Worm (Caenorhabditis elegans): ENCODE results near the gene F26H11.8.

F26H11.8 gene

DNA sequence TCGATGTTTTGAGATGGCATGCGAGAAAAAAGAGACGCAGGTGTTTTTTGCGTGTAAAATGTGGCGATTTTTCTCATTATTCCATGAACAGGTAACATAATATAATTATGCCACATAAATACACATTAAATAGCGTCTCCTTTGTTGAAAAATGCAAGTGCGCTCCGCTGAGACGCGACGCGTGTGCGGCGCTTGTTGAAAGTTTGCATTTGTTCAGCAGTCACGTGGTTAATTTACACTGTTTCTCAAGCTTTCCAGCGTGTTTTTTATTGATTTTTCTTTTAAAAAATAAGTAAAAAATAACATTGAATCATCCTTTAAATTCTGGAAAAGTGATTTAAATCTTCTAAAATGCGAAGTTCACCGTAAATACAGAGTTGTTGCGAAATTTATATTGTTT lies 11.3 kb downstream of the F26H11.8 start (continued):
- peak; percentile 91 for TF ChIP-seq nhr-20 (tag; optimal IDR thresholded peaks at IDR 0.05)
- TF ChIP-seq lin-35 (GFP tag; optimal IDR thresholded peaks at IDR 0.05) = peak; percentile 89 to 91
- peak; percentile 79 for TF ChIP-seq irx-1 (tag; optimal IDR thresholded peaks at IDR 0.05)
- TF ChIP-seq ceh-82 (tag; optimal IDR thresholded peaks at IDR 0.05) = peak; percentile 64 to 91 (median 69)
- TF ChIP-seq tbx-2 (tag; optimal IDR thresholded peaks at IDR 0.05) = peak; percentile 86
- TF ChIP-seq nhr-71 (tag; optimal IDR thresholded peaks at IDR 0.05) = peak; percentile 94
- peak; percentile 90 for TF ChIP-seq fkh-8 (tag; optimal IDR thresholded peaks at IDR 0.05)
- peak; percentile 74 for TF ChIP-seq isw-1 (GFP tag; IDR thresholded peaks at IDR 0.05)
- TF ChIP-seq nhr-47 (tag; optimal IDR thresholded peaks at IDR 0.05) = peak; percentile 89
- no peak for TF ChIP-seq hlh-17 (GFP tag; optimal IDR thresholded peaks at IDR 0.05; ENCODE audit: borderline replicate concordance)
- TF ChIP-seq grh-1 (GFP tag; IDR thresholded peaks at IDR 0.05) = no peak
- TF ChIP-seq lin-13 (GFP tag; optimal IDR thresholded peaks at IDR 0.05) = peak; percentile 81
- TF ChIP-seq nhr-19 (GFP tag; conservative IDR thresholded peaks at IDR 0.05) = peak; percentile 80
- peak; percentile 34 for TF ChIP-seq ama-1 (optimal IDR thresholded peaks at IDR 0.05)
- TF ChIP-seq blmp-1 (tag; optimal IDR thresholded peaks at IDR 0.05) = peak; percentile 75
- TF ChIP-seq xbp-1 (tag; optimal IDR thresholded peaks at IDR 0.05) = peak; percentile 88
- TF ChIP-seq rnt-1 (tag; optimal IDR thresholded peaks at IDR 0.05) = peak; percentile 76
- TF ChIP-seq ceh-8 (GFP tag; optimal IDR thresholded peaks at IDR 0.05) = peak; percentile 50
- TF ChIP-seq snu-23 (GFP tag; optimal IDR thresholded peaks at IDR 0.05) = peak; percentile 95
- TF ChIP-seq pag-3 (tag; optimal IDR thresholded peaks at IDR 0.05; ENCODE audit: borderline replicate concordance, insufficient read depth) = no peak
- TF ChIP-seq efl-3 (GFP tag; optimal IDR thresholded peaks at IDR 0.05) = no peak
- TF ChIP-seq ets-5 (GFP tag; IDR thresholded peaks at IDR 0.05) = no peak
- peak; percentile 72 for TF ChIP-seq lir-3 (tag; optimal IDR thresholded peaks at IDR 0.05; ENCODE audit: poor library complexity)
- TF ChIP-seq nhr-28 (tag; optimal IDR thresholded peaks at IDR 0.05) = no peak
- peak; percentile 87 to 90 for TF ChIP-seq efl-1 (optimal IDR thresholded peaks at IDR 0.05)
- peak; percentile 84 to 98 for TF ChIP-seq efl-1 (GFP tag; optimal IDR thresholded peaks at IDR 0.05 in 1 of 2)

DNA sequence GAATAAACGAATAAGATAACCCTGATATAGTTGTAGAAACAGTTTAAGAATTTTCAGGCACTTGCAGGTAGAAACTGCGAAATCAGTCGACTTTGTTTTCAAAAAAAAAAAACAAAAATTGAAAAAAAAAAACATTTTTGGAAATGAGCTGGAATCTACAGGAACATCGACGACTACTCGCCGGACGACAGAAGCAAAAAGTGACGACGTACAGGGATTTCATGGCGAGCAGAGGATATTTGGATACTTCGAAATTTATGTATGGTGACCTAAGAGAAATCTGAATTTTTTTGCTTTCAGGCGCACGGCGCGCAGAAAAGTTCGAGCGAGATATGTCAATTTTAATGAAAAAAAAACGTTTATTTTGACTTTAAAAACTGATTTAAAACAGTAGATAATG lies 12.8 kb downstream of the F26H11.8 start:
- TF ChIP-seq jun-1 (tag; optimal IDR thresholded peaks at IDR 0.05) (no peak), efl-3 (GFP tag; optimal IDR thresholded peaks at IDR 0.05) (no peak), tbx-2 (tag; optimal IDR thresholded peaks at IDR 0.05) (no peak), efl-1 (optimal IDR thresholded peaks at IDR 0.05) (no peak), efl-1 (GFP tag; optimal IDR thresholded peaks at IDR 0.05 in 1 of 2) (no peak), dpl-1 (GFP tag; optimal IDR thresholded peaks at IDR 0.05) (no peak), ets-5 (GFP tag; IDR thresholded peaks at IDR 0.05) (no peak), ceh-90 (tag; optimal IDR thresholded peaks at IDR 0.05) (no peak), snpc-4 (tag; optimal IDR thresholded peaks at IDR 0.05) (no peak), xbp-1 (tag; optimal IDR thresholded peaks at IDR 0.05) (no peak), aly-2 (tag; optimal IDR thresholded peaks at IDR 0.05) (no peak), nhr-237 (tag; optimal IDR thresholded peaks at IDR 0.05) (no peak), snu-23 (GFP tag; optimal IDR thresholded peaks at IDR 0.05) (no peak), blmp-1 (tag; optimal IDR thresholded peaks at IDR 0.05) (no peak)

DNA sequence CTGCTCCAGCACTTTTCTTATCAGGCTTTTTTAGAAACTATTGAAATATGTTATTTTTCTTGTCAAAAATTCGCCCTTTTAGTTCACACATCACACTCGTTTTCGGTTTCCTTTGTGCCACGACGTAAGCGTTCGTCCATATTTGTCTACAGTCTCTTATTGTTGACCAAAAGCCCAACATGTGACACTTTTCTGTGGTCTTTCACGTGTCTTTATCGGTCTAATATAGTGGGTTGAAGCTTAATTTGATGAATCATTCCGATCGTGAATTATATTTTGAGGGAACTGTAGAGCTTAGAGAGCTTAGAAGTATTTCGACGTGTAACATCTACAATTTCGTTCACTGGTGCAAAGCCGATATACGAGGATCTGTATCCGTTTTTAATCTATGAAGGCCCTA lies 16.0 kb downstream of the F26H11.8 start:
- no peak for TF ChIP-seq alr-1 (tag; optimal IDR thresholded peaks at IDR 0.05; ENCODE audit: borderline replicate concordance)
- no peak for TF ChIP-seq efl-1 (optimal IDR thresholded peaks at IDR 0.05)
- TF ChIP-seq efl-1 (GFP tag; optimal IDR thresholded peaks at IDR 0.05 in 1 of 2) = peak in 1 of 2 experiments; percentile 76
- peak in 1 of 2 experiments; percentile 32 for TF ChIP-seq lin-35 (GFP tag; optimal IDR thresholded peaks at IDR 0.05)
- peak; percentile 10 for TF ChIP-seq elt-2 (tag; optimal IDR thresholded peaks at IDR 0.05)
- TF ChIP-seq blmp-1 (tag; optimal IDR thresholded peaks at IDR 0.05) = peak; percentile 4

DNA sequence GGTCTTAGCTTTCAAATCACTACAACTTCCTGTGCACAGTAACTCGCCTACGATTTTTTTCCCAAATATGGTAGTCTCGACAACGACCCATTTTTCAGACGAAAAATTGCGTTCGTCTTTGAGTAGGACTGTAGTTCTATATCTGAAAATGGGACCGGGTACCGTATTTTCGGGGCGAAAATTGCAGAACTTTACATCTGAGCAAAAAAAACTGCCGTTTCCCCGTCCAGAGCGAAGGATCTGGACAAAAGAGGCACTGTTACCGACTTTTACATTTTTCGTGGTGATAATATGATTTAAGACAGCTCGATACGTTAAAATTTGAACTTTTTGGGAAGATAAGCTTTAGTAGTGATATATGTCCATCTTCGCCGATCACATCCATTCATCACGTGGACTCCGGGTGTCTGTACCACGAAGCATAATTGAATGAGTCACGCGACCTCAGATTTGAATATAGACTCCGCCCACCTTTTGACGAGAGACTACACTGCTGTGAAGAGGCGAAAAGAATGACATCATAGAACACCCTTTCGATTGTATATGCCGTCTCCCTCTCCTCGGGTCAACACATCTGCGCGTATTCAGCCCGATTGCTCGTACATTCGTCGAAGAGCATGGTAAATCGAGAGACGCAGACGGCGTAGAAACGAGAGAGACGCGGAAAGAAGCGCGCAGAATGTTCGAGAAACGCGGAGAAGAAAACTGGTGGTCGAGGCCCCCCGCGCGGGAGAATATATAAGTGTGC lies 16.6 kb downstream of the F26H11.8 start:
- TF ChIP-seq mep-1 (tag; optimal IDR thresholded peaks at IDR 0.05) (peak; percentile 58), grh-1 (GFP tag; IDR thresholded peaks at IDR 0.05) (peak; percentile 70), skn-1 (tag; optimal IDR thresholded peaks at IDR 0.05) (peak; percentile 25), nhr-71 (tag; optimal IDR thresholded peaks at IDR 0.05) (peak; percentile 90), lin-13 (GFP tag; optimal IDR thresholded peaks at IDR 0.05) (peak; percentile 26), vab-15 (tag; optimal IDR thresholded peaks at IDR 0.05) (no peak), ceh-82 (tag; optimal IDR thresholded peaks at IDR 0.05) (peak; percentile 1 to 31 (median 14)), snpc-4 (tag; optimal IDR thresholded peaks at IDR 0.05) (peak; percentile 21), hlh-17 (GFP tag; optimal IDR thresholded peaks at IDR 0.05; ENCODE audit: borderline replicate concordance) (no peak), fkh-8 (tag; optimal IDR thresholded peaks at IDR 0.05) (peak; percentile 87), lin-39 (tag; optimal IDR thresholded peaks at IDR 0.05) (peak; percentile 47), efl-3 (GFP tag; optimal IDR thresholded peaks at IDR 0.05) (peak; percentile 55), elt-3 (tag; optimal IDR thresholded peaks at IDR 0.05) (peak in 2 of 6 experiments; percentile 10 to 69), jun-1 (tag; optimal IDR thresholded peaks at IDR 0.05) (peak; percentile 83), C16A3.4 (tag; optimal IDR thresholded peaks at IDR 0.05) (peak; percentile 37), dsc-1 (tag; optimal IDR thresholded peaks at IDR 0.05) (peak; percentile 75), nhr-28 (tag; optimal IDR thresholded peaks at IDR 0.05) (no peak), aha-1 (tag; optimal IDR thresholded peaks at IDR 0.05) (peak; percentile 63), rnt-1 (tag; optimal IDR thresholded peaks at IDR 0.05) (peak; percentile 50), hpl-2 (GFP tag; optimal IDR thresholded peaks at IDR 0.05) (no peak), lin-35 (GFP tag; optimal IDR thresholded peaks at IDR 0.05) (peak; percentile 41 to 63)

Data from whole organism, L1 larva.